Worm (Caenorhabditis elegans) whole organism, L2 larva: ENCODE data around the gene E02H4.6.

ENCODE experiments used
- C34F6.9 ChIP-seq: fragments of 150-350 bp; optimal IDR thresholded peaks from 2 replicates; lab custom pipeline; 2014; ENCODE audit warnings: missing biosample characterization, missing genetic modification characterization
- F13H6.1 ChIP-seq: sonication (generic microtip); optimal IDR thresholded peaks from 2 replicates; lab custom pipeline; 2016; ENCODE audit warnings: missing genetic modification characterization, missing compliant biosample characterization
- R02D3.7 ChIP-seq: fragments of 150-350 bp; optimal IDR thresholded peaks from 2 replicates; lab custom pipeline; 2014; ENCODE audit warnings: missing biosample characterization, missing genetic modification characterization
- ZK546.5 ChIP-seq: sonication (generic microtip); optimal IDR thresholded peaks from 2 replicates; lab custom pipeline; 2017; ENCODE audit warnings: missing biosample characterization, missing genetic modification characterization
- aly-2 ChIP-seq: fragments of 150-350 bp; optimal IDR thresholded peaks from 2 replicates; lab custom pipeline; 2014; ENCODE audit warnings: missing biosample characterization, missing genetic modification characterization
- ama-1 ChIP-seq: fragments of 150-350 bp; optimal IDR thresholded peaks from 2 replicates; lab custom pipeline; 2018; ENCODE audit warnings: inconsistent platforms
- ceh-16 ChIP-seq: fragments of 150-350 bp; optimal IDR thresholded peaks from 2 replicates; lab custom pipeline; 2014; ENCODE audit warnings: missing biosample characterization, missing genetic modification characterization
- ceh-82 ChIP-seq: fragments of 150-350 bp; optimal IDR thresholded peaks from 2 replicates; lab custom pipeline; 2014; ENCODE audit warnings: missing biosample characterization, missing genetic modification characterization
- crh-2 ChIP-seq: sonication (generic microtip); optimal IDR thresholded peaks from 2 replicates; lab custom pipeline; 2017; ENCODE audit warnings: missing biosample characterization, missing genetic modification characterization
- dmd-4 ChIP-seq: sonication (generic microtip); optimal IDR thresholded peaks from 2 replicates; lab custom pipeline; 2017; ENCODE audit warnings: missing biosample characterization, missing genetic modification characterization
- egl-27 ChIP-seq: sonication (generic microtip); optimal IDR thresholded peaks from 3 replicates; lab custom pipeline; 2017; ENCODE audit warnings: missing biosample characterization, missing genetic modification reagents, missing genetic modification characterization
- elt-1 ChIP-seq: fragments of 150-350 bp; optimal IDR thresholded peaks from 2 replicates; lab custom pipeline; 2014; ENCODE audit warnings: missing biosample characterization, missing genetic modification characterization
- elt-3 ChIP-seq: sonication (generic microtip); optimal IDR thresholded peaks from 2 replicates; lab custom pipeline; 2017; ENCODE audit warnings: missing biosample characterization, missing genetic modification characterization
- gmeb-1 ChIP-seq: fragments of 150-350 bp; optimal IDR thresholded peaks from 2 replicates; lab custom pipeline; 2014; ENCODE audit warnings: missing biosample characterization, missing genetic modification characterization
- lin-11 ChIP-seq: fragments of 150-350 bp; sonication (generic microtip); optimal IDR thresholded peaks from 2 replicates; lab custom pipeline; 2014; ENCODE audit warnings: missing biosample characterization, missing genetic modification characterization, inconsistent platforms, mixed read lengths
- lin-13 ChIP-seq: fragments of 150-350 bp; optimal IDR thresholded peaks from 2 replicates; lab custom pipeline; 2014; ENCODE audit warnings: missing biosample characterization, missing genetic modification reagents, missing genetic modification characterization
- lsy-2 ChIP-seq, 2 experiments: fragments of 150-350 bp in 1 of 2; sonication (generic microtip) in 1 of 2; optimal IDR thresholded peaks; 2 replicates each; lab custom pipeline; 2014 to 2017; ENCODE audit warnings: missing biosample characterization in 2 of 2, missing genetic modification characterization in 2 of 2
- mab-5 ChIP-seq: fragments of 150-350 bp; optimal IDR thresholded peaks from 2 replicates; lab custom pipeline; 2014; ENCODE audit warnings: missing biosample characterization, missing genetic modification characterization
- mbf-1 ChIP-seq: sonication (generic microtip); optimal IDR thresholded peaks from 2 replicates; lab custom pipeline; 2017; ENCODE audit warnings: missing biosample characterization, missing genetic modification characterization
- nhr-10 ChIP-seq: sonication (generic microtip); optimal IDR thresholded peaks from 2 replicates; lab custom pipeline; 2017; ENCODE audit warnings: missing biosample characterization, missing genetic modification characterization
- nhr-11 ChIP-seq: fragments of 150-350 bp; optimal IDR thresholded peaks from 2 replicates; lab custom pipeline; 2014; ENCODE audit warnings: missing biosample characterization, missing genetic modification characterization
- nhr-12 ChIP-seq: fragments of 150-350 bp; optimal IDR thresholded peaks from 2 replicates; lab custom pipeline; 2014; ENCODE audit warnings: missing biosample characterization, missing genetic modification characterization
- nhr-129 ChIP-seq: fragments of 150-350 bp; optimal IDR thresholded peaks from 2 replicates; lab custom pipeline; 2014; ENCODE audit warnings: missing biosample characterization, missing genetic modification characterization
- nhr-23 ChIP-seq: fragments of 150-350 bp; optimal IDR thresholded peaks from 2 replicates; lab custom pipeline; 2014; ENCODE audit warnings: missing biosample characterization, missing genetic modification reagents, missing genetic modification characterization
- nhr-237 ChIP-seq: fragments of 150-350 bp; optimal IDR thresholded peaks from 2 replicates; lab custom pipeline; 2014; ENCODE audit warnings: missing biosample characterization, missing genetic modification characterization
- nhr-25 ChIP-seq: fragments of 150-350 bp; sonication (generic microtip); optimal IDR thresholded peaks from 3 replicates; lab custom pipeline; 2014; ENCODE audit warnings: missing biosample characterization, missing genetic modification characterization
- nhr-6 ChIP-seq: fragments of 150-350 bp; optimal IDR thresholded peaks from 2 replicates; lab custom pipeline; 2014; ENCODE audit warnings: missing biosample characterization, missing genetic modification characterization
- peb-1 ChIP-seq: fragments of 150-350 bp; optimal IDR thresholded peaks from 2 replicates; lab custom pipeline; 2014; ENCODE audit warnings: missing biosample characterization, missing genetic modification characterization
- sem-4 ChIP-seq: fragments of 150-350 bp; optimal IDR thresholded peaks from 2 replicates; lab custom pipeline; 2014; ENCODE audit warnings: missing biosample characterization, missing genetic modification reagents, missing genetic modification characterization
- skn-1 ChIP-seq: sonication (generic microtip); optimal IDR thresholded peaks from 2 replicates; lab custom pipeline; 2017; ENCODE audit warnings: missing biosample characterization, missing genetic modification characterization
- sma-3 ChIP-seq: sonication (generic microtip); optimal IDR thresholded peaks from 2 replicates; lab custom pipeline; 2016; ENCODE audit warnings: missing genetic modification reagents, missing genetic modification characterization, missing compliant biosample characterization
- sma-9 ChIP-seq, 2 experiments: fragments of 150-350 bp in 1 of 2; sonication (generic microtip) in 1 of 2; optimal IDR thresholded peaks; 2 replicates each; lab custom pipeline; 2014 to 2016; ENCODE audit warnings: missing genetic modification characterization in 2 of 2, mild to moderate bottlenecking in 1 of 2, missing biosample characterization in 1 of 2, missing compliant biosample characterization in 1 of 2, missing genetic modification reagents in 1 of 2, moderate library complexity in 1 of 2
- unc-39 ChIP-seq: fragments of 150-350 bp; optimal IDR thresholded peaks from 2 replicates; lab custom pipeline; 2014; ENCODE audit warnings: missing biosample characterization, missing genetic modification characterization
- zag-1 ChIP-seq: fragments of 150-350 bp; optimal IDR thresholded peaks from 2 replicates; lab custom pipeline; 2014; ENCODE audit warnings: missing biosample characterization, missing genetic modification characterization
- ztf-11 ChIP-seq: sonication (generic microtip); optimal IDR thresholded peaks from 2 replicates; lab custom pipeline; 2017; ENCODE audit warnings: missing biosample characterization, missing genetic modification characterization
- ztf-4 ChIP-seq: fragments of 150-350 bp; optimal IDR thresholded peaks from 2 replicates; lab custom pipeline; 2014; ENCODE audit warnings: missing biosample characterization, missing genetic modification characterization

Gene E02H4.6

DNA sequence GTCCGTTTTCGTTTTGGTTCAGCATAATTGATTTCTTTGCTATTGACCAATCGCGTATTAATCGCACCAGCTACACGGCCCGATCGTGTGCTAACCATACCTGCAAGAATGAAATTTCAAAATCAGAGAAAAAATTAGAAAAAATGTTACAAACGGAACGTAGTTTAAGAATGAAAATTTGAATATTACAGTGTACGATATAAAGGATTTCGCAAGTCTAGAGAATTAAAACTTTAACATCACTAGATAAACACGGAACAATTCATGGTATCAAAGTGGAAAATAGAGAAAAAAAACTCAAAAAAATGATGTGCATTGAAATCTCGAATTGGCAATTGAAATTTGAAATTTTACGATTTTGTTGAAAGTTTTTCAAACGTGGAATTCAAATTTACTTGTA lies 44.6 kb upstream of the E02H4.6 start, which contains the start of gene madd-3:
Gene madd-3, minus strand, starts transcription at position 101 of the 400 bp plus-strand sequence.
- TF ChIP-seq nhr-10 (tag; lab: Kevin White, UChicago): no peak
- no peak for TF ChIP-seq nhr-237 (tag; lab: Kevin White, UChicago)
- TF ChIP-seq sem-4 (tag; lab: Kevin White, UChicago): no peak
- no peak for TF ChIP-seq zag-1 (tag; lab: Kevin White, UChicago)
- no peak for TF ChIP-seq sma-9 (GFP tag; optimal IDR thresholded peaks at IDR 0.05; lab: Kevin White, UChicago)
- no peak for TF ChIP-seq sma-9 (tag; optimal IDR thresholded peaks at IDR 0.05; lab: Kevin White, UChicago)

- TF ChIP-seq peb-1 (tag; lab: Kevin White, UChicago): no peak
- peak; percentile 65 for TF ChIP-seq sma-9 (GFP tag; optimal IDR thresholded peaks at IDR 0.05; lab: Kevin White, UChicago)
- no peak for TF ChIP-seq sma-9 (tag; optimal IDR thresholded peaks at IDR 0.05; lab: Kevin White, UChicago)
- TF ChIP-seq C34F6.9 (tag; lab: Kevin White, UChicago): no peak
- no peak for TF ChIP-seq skn-1 (tag; lab: Kevin White, UChicago)
- peak; percentile 18 for TF ChIP-seq ztf-4
- TF ChIP-seq F13H6.1 (tag; lab: Kevin White, UChicago): peak; percentile 77
- no peak for TF ChIP-seq nhr-25 (tag; lab: Kevin White, UChicago)
- peak; percentile 15 for TF ChIP-seq sem-4 (tag; lab: Kevin White, UChicago)
- no peak for TF ChIP-seq ama-1 (lab: Kevin White, UChicago)
- peak; percentile 47 for TF ChIP-seq nhr-129 (tag; lab: Kevin White, UChicago)
- TF ChIP-seq R02D3.7 (tag; lab: Kevin White, UChicago): no peak
- no peak for TF ChIP-seq gmeb-1
- TF ChIP-seq lsy-2 (tag; optimal IDR thresholded peaks at IDR 0.05; lab: Kevin White, UChicago): peak in 1 of 2 experiments; percentile 9
- TF ChIP-seq lin-13: no peak
- TF ChIP-seq nhr-11: no peak
- no peak for TF ChIP-seq nhr-6 (tag; lab: Kevin White, UChicago)
- TF ChIP-seq ZK546.5 (tag; lab: Kevin White, UChicago): no peak
- no peak for TF ChIP-seq dmd-4 (tag; lab: Kevin White, UChicago)
- TF ChIP-seq, all 48 proteins: peak for 6
These were observed 40.7 kb upstream of the E02H4.6 start for ce11 chrX:14292632-14293031.

ce11 chrX:14289993-14290392 lies 38.1 kb upstream of the E02H4.6 start:
- TF ChIP-seq ztf-11 (tag; lab: Kevin White, UChicago) (no peak), C34F6.9 (tag; lab: Kevin White, UChicago) (no peak), lin-11 (tag; lab: Kevin White, UChicago) (no peak), sem-4 (tag; lab: Kevin White, UChicago) (no peak), nhr-237 (tag; lab: Kevin White, UChicago) (no peak), dmd-4 (tag; lab: Kevin White, UChicago) (no peak), aly-2 (tag; lab: Kevin White, UChicago) (no peak), nhr-12 (no peak), elt-1 (no peak), ceh-16 (tag; lab: Kevin White, UChicago) (no peak), nhr-23 (tag; lab: Kevin White, UChicago) (no peak), ama-1 (lab: Kevin White, UChicago) (no peak), sma-9 (GFP tag; optimal IDR thresholded peaks at IDR 0.05; lab: Kevin White, UChicago) (no peak), sma-9 (tag; optimal IDR thresholded peaks at IDR 0.05; lab: Kevin White, UChicago) (no peak), sma-3 (GFP tag; lab: Kevin White, UChicago) (no peak), nhr-6 (tag; lab: Kevin White, UChicago) (no peak), ZK546.5 (tag; lab: Kevin White, UChicago) (no peak), unc-39 (tag; lab: Kevin White, UChicago) (no peak), egl-27 (tag; lab: Kevin White, UChicago) (no peak), ztf-4 (no peak)

DNA sequence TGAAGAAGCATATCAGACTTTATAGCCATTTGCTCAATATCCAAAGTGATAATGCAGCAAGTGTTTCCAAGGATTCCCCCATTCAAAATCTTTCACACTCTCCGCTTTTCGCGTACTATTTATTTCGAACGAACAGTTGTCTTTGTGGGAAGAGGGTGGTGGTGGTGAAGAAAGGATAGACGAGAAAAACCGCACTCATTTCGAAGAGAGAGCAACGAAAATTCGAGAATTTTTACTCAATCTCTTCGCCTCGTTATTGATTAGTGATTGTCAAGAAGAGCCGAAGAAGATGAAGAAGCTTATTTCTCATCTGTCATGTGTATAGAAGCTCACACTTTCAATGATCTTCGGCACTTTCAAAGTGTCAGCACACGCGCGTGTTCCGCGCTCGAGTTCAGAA lies 35.9 kb upstream of the E02H4.6 start:
- TF ChIP-seq zag-1 (tag; lab: Kevin White, UChicago) (no peak), F13H6.1 (tag; lab: Kevin White, UChicago) (peak; percentile 87), nhr-12 (no peak), ZK546.5 (tag; lab: Kevin White, UChicago) (no peak), mbf-1 (tag; lab: Kevin White, UChicago) (no peak), crh-2 (peak; percentile 22), ceh-82 (no peak), nhr-129 (tag; lab: Kevin White, UChicago) (peak; percentile 50), ztf-11 (tag; lab: Kevin White, UChicago) (no peak), R02D3.7 (tag; lab: Kevin White, UChicago) (no peak), mab-5 (no peak), lsy-2 (tag; optimal IDR thresholded peaks at IDR 0.05; lab: Kevin White, UChicago) (peak in 1 of 2 experiments; percentile 51), elt-3 (tag; lab: Kevin White, UChicago) (no peak), C34F6.9 (tag; lab: Kevin White, UChicago) (peak; percentile 30), lin-11 (tag; lab: Kevin White, UChicago) (no peak), skn-1 (tag; lab: Kevin White, UChicago) (no peak), sma-9 (GFP tag; optimal IDR thresholded peaks at IDR 0.05; lab: Kevin White, UChicago) (peak; percentile 75), sma-9 (tag; optimal IDR thresholded peaks at IDR 0.05; lab: Kevin White, UChicago) (no peak)
- TF ChIP-seq, all 48 proteins: peak for 6
